Fruit fly (Drosophila melanogaster) whole organism, prepupa: ENCODE results near the gene robl37BC.

Experiments used
- CG11902 ChIP-seq: fragments of 200-800 bp; sonication (Bioruptor generic); optimal IDR thresholded peaks from 3 replicates; lab custom pipeline; 2016; ENCODE audit warnings: missing biosample characterization, missing genetic modification characterization
- CG6854 ChIP-seq: fragments of 200-800 bp; sonication (Bioruptor generic); optimal IDR thresholded peaks from 2 replicates; lab custom pipeline; 2017; ENCODE audit warnings: missing biosample characterization, mild to moderate bottlenecking, missing genetic modification characterization
- vri ChIP-seq: fragments of 200-800 bp; sonication (Bioruptor generic); optimal IDR thresholded peaks from 3 replicates; lab custom pipeline; 2016; ENCODE audit warnings: missing biosample characterization, mild to moderate bottlenecking, missing genetic modification characterization

DNA sequence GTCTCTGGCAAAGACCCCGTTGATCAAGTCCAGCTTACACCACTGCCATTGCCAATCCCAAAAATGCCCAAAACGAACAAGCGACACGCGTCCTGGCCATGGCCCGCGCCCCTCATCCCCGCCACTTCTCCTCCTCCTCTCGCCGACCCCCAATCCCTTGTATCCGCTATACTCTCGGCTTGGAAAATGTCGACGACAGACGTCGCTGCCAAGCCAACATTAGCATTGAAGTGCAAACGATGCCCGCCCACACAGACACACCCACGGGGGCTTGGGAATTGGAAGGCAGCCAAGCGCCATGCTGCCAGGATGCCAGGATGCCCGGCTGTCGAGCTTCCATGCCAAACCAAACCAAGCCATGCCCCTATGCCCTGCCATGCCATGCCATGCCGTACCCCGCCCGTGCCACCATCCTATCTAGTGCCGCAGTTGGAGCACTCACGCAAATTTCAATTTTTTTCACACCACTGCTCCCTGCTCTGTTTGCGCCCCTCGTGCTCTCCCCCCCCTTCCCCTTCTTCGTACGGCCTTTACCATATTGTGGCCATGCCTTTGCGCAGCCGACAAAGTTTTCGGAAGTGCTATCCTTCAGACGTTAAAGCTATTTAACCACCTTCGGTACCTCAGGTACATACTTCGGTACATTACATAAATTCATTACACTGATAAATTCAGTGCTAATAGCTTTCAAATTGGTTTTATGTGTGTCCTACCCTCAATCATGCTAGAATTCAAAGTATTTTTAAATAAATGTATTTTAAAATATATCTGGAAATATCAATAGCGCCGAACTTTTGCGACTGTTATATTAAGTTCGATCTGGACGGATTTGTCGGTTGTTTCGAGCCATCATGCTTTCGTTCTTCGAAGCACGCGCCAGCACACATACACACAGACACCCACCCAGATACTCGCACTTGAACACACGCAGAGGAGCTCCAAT, 10.9 kb downstream of the robl37BC start:
- TF ChIP-seq vri (GFP tag; lab: Kevin White, UChicago) (peak; percentile 68), CG11902 (GFP tag; lab: Kevin White, UChicago) (peak; percentile 66), CG6854 (GFP tag; lab: Kevin White, UChicago) (peak; percentile 61)
